Worm (Caenorhabditis elegans): Measurements from ENCODE around the gene srsx-5.

DNA sequence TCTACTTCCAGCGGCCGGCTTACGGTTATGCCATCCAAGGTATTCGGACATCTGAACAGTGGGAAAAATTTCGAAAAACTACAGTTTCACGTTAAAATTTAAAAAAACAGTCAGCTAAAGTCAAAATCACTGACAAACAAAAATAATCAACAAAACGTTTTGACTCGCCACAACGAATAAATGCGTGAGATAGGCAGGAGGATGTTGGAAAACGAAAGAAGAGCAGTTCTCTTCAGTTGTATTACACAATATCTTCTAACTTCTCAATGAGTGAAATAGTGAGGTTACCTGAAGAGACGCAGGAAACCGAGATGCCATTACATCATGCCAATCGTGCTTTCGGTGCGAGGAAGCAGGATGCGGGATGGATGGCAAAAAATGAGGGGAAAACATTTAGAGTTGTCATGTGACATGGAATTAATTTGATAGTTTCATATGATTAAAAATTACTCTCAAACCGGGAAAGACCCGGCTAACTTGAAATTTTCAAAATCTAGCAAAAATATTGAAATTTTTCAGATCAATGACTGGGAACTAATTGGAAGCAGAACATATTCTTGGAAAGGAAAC lies 34.9 kb upstream of the srsx-5 start, which contains the start of gene F40A3.6:
- no peak for TF ChIP-seq him-1 (tag; optimal IDR thresholded peaks at IDR 0.05)
- no peak for TF ChIP-seq dao-5 (tag; optimal IDR thresholded peaks at IDR 0.05)

All from whole organism, L4/young adult.